Worm (Caenorhabditis elegans): ENCODE data around the gene C13G3.12.

- TF ChIP-seq ces-1 (GFP tag; optimal IDR thresholded peaks at IDR 0.05) (no peak), unc-39 (tag; optimal IDR thresholded peaks at IDR 0.05) (no peak), lin-32 (GFP tag; optimal IDR thresholded peaks at IDR 0.05) (no peak), lsy-2 (tag; optimal IDR thresholded peaks at IDR 0.05) (no peak), drap-1 (GFP tag; optimal IDR thresholded peaks at IDR 0.05) (no peak)
Observed at ce11 chrV:11059180-11059579, 36.5 kb upstream of the C13G3.12 start, which contains the start of gene T04C12.1.

Measured in whole organism, mixed stage, embryonic.